Fruit fly (Drosophila melanogaster) whole organism, embryonic: ENCODE measurements around the gene CG34126.
A peak's percentile ranks its signal among the peaks of the same experiment; 100 is the strongest.

Experiments
- BtbVII ChIP-seq: fragments of 200-800 bp; sonication (Bioruptor generic); optimal IDR thresholded peaks from 3 replicates; lab custom pipeline; 2017; ENCODE audit warnings: missing biosample characterization, mild to moderate bottlenecking, missing genetic modification characterization
- CG10209 ChIP-seq: fragments of 200-800 bp; sonication (Bioruptor generic); optimal IDR thresholded peaks from 3 replicates; lab custom pipeline; 2017; ENCODE audit warnings: missing biosample characterization, mild to moderate bottlenecking, missing genetic modification characterization, missing genetic modification reagents
- CG11093 ChIP-seq: fragments of 200-800 bp; sonication (Bioruptor generic); IDR thresholded peaks from 3 replicates; pipeline ENCODE4 v1.3.6; 2022; ENCODE audit warnings: missing biosample characterization, missing genetic modification characterization
- CG11504 ChIP-seq: fragments of 200-800 bp; sonication (Bioruptor generic); optimal IDR thresholded peaks from 3 replicates; lab custom pipeline; 2019; ENCODE audit warnings: missing biosample characterization, mild to moderate bottlenecking, missing genetic modification characterization, moderate library complexity
- CG13424 ChIP-seq: fragments of 200-800 bp; sonication (Bioruptor generic); optimal IDR thresholded peaks from 2 replicates; lab custom pipeline; 2019; ENCODE audit warnings: missing biosample characterization, mild to moderate bottlenecking, missing genetic modification characterization, moderate library complexity
- CG13624 ChIP-seq: fragments of 200-800 bp; sonication (Bioruptor generic); optimal IDR thresholded peaks from 2 replicates; lab custom pipeline; 2016; ENCODE audit warnings: missing biosample characterization, missing genetic modification characterization
- CG13775 ChIP-seq: fragments of 200-800 bp; sonication (Bioruptor generic); optimal IDR thresholded peaks from 3 replicates; lab custom pipeline; 2017; ENCODE audit warnings: missing biosample characterization, mild to moderate bottlenecking, missing genetic modification characterization
- CG15514 ChIP-seq: fragments of 200-800 bp; sonication (Bioruptor generic); optimal IDR thresholded peaks from 3 replicates; lab custom pipeline; 2017; ENCODE audit warnings: missing biosample characterization, missing genetic modification characterization, mild to moderate bottlenecking, moderate library complexity, missing genetic modification reagents
- CG15696 ChIP-seq: fragments of 200-800 bp; sonication (Bioruptor generic); optimal IDR thresholded peaks from 2 replicates; lab custom pipeline; 2019; ENCODE audit warnings: missing biosample characterization, mild to moderate bottlenecking, missing genetic modification characterization, moderate library complexity
- CG1647 ChIP-seq: fragments of 200-800 bp; sonication (Bioruptor generic); optimal IDR thresholded peaks from 3 replicates; lab custom pipeline; 2016; ENCODE audit warnings: missing biosample characterization, missing genetic modification characterization
- CG17385 ChIP-seq: fragments of 200-800 bp; sonication (Bioruptor generic); optimal IDR thresholded peaks from 3 replicates; lab custom pipeline; 2018; ENCODE audit warnings: missing biosample characterization, mild to moderate bottlenecking, missing genetic modification characterization
- CG17802 ChIP-seq: fragments of 200-800 bp; sonication (Bioruptor generic); optimal IDR thresholded peaks from 2 replicates; lab custom pipeline; 2018; ENCODE audit warnings: missing biosample characterization, mild to moderate bottlenecking, missing genetic modification characterization, moderate library complexity
- CG18599 ChIP-seq: fragments of 200-800 bp; sonication (Bioruptor generic); optimal IDR thresholded peaks from 3 replicates; lab custom pipeline; 2017; ENCODE audit warnings: missing biosample characterization, missing genetic modification characterization, mild to moderate bottlenecking, moderate library complexity, missing genetic modification reagents
- CG2129 ChIP-seq: fragments of 200-800 bp; sonication (Bioruptor generic); IDR thresholded peaks from 2 replicates; pipeline ENCODE4 v1.3.6; 2022; ENCODE audit warnings: missing biosample characterization, missing genetic modification characterization; ENCODE audit not compliant: partially characterized antibody
- CG2678 ChIP-seq: fragments of 200-800 bp; sonication (Bioruptor generic); optimal IDR thresholded peaks from 3 replicates; lab custom pipeline; 2019; ENCODE audit warnings: missing biosample characterization, mild to moderate bottlenecking, missing genetic modification characterization, moderate library complexity
- CG2712 ChIP-seq: fragments of 200-800 bp; optimal IDR thresholded peaks from 3 replicates; lab custom pipeline; 2019; ENCODE audit warnings: missing biosample characterization, mild to moderate bottlenecking, missing genetic modification characterization, moderate library complexity
- CG6765 ChIP-seq: fragments of 200-800 bp; sonication (Bioruptor generic); optimal IDR thresholded peaks from 3 replicates; lab custom pipeline; 2017; ENCODE audit warnings: missing biosample characterization, mild to moderate bottlenecking, missing genetic modification characterization
- CG9932 ChIP-seq: fragments of 200-800 bp; sonication (Bioruptor generic); IDR thresholded peaks from 2 replicates; pipeline ENCODE4 v1.3.6; 2022; ENCODE audit warnings: missing biosample characterization, missing genetic modification characterization
- CoRest ChIP-seq: fragments of 200-800 bp; sonication (Bioruptor generic); optimal IDR thresholded peaks from 3 replicates; lab custom pipeline; 2018; ENCODE audit warnings: missing biosample characterization, mild to moderate bottlenecking, missing genetic modification characterization, moderate library complexity
- Dbx ChIP-seq: fragments of 200-800 bp; sonication (Bioruptor generic); IDR thresholded peaks from 3 replicates; pipeline ENCODE4 v1.3.6; 2022; ENCODE audit warnings: missing biosample characterization, missing genetic modification characterization
- Doc3 ChIP-seq: fragments of 200-800 bp; sonication (Bioruptor generic); IDR thresholded peaks from 3 replicates; pipeline ENCODE4 v1.3.6; 2022; ENCODE audit warnings: missing biosample characterization, missing genetic modification characterization; ENCODE audit not compliant: partially characterized antibody
- Dref ChIP-seq: fragments of 200-800 bp; sonication (Bioruptor generic); IDR thresholded peaks from 2 replicates; pipeline ENCODE4 v1.3.6; 2022; ENCODE audit warnings: missing biosample characterization, missing genetic modification characterization
- Hey ChIP-seq: fragments of 200-800 bp; sonication (Bioruptor generic); optimal IDR thresholded peaks from 3 replicates; lab custom pipeline; 2018; ENCODE audit warnings: missing biosample characterization, mild to moderate bottlenecking, missing genetic modification characterization
- Myb ChIP-seq: fragments of 200-800 bp; sonication (Bioruptor generic); optimal IDR thresholded peaks from 2 replicates; lab custom pipeline; 2016; ENCODE audit warnings: missing biosample characterization, missing genetic modification characterization
- NC2α ChIP-seq: fragments of 200-800 bp; sonication (Bioruptor generic); optimal IDR thresholded peaks from 2 replicates; lab custom pipeline; 2016; ENCODE audit warnings: missing biosample characterization, missing genetic modification characterization
- Six4 ChIP-seq: fragments of 200-800 bp; sonication (Bioruptor generic); optimal IDR thresholded peaks from 2 replicates; lab custom pipeline; 2016; ENCODE audit warnings: missing biosample characterization, missing genetic modification characterization
- TFAM ChIP-seq: fragments of 200-800 bp; sonication (Bioruptor generic); optimal IDR thresholded peaks from 2 replicates; lab custom pipeline; 2017; ENCODE audit warnings: missing biosample characterization, missing genetic modification characterization, inconsistent platforms
- Trl ChIP-seq, 3 experiments: fragments of >200 bp in 2 of 3; fragments of 200-800 bp in 1 of 3; sonication (Bioruptor generic) in 1 of 3; optimal IDR thresholded peaks; 2 replicates in 1 of 3; 3 replicates in 2 of 3; lab custom pipeline; 2016 to 2017; ENCODE audit warnings: missing biosample characterization in 1 of 3, missing genetic modification characterization in 1 of 3
- az2 ChIP-seq: fragments of 200-800 bp; sonication (Bioruptor generic); optimal IDR thresholded peaks from 3 replicates; lab custom pipeline; 2016; ENCODE audit warnings: missing biosample characterization, missing genetic modification characterization
- br ChIP-seq: fragments of >200 bp; optimal IDR thresholded peaks from 2 replicates; lab custom pipeline; 2017
- bsh ChIP-seq, 2 experiments: fragments of 200-800 bp; sonication (Bioruptor generic); optimal IDR thresholded peaks; 2 replicates each; lab custom pipeline; 2017 to 2018; ENCODE audit warnings: mild to moderate bottlenecking in 2 of 2, missing biosample characterization in 2 of 2, missing genetic modification characterization in 2 of 2, moderate library complexity in 1 of 2
- cad ChIP-seq: fragments of >200 bp; optimal IDR thresholded peaks from 2 replicates; lab custom pipeline; 2017; ENCODE audit warnings: missing biosample characterization, missing genetic modification characterization
- cg ChIP-seq: fragments of 200-800 bp; sonication (Bioruptor generic); optimal IDR thresholded peaks from 3 replicates; lab custom pipeline; 2019; ENCODE audit warnings: missing biosample characterization, mild to moderate bottlenecking, missing genetic modification characterization, moderate library complexity
- corto ChIP-seq: fragments of 200-800 bp; sonication (Bioruptor generic); optimal IDR thresholded peaks from 2 replicates; lab custom pipeline; 2016; ENCODE audit warnings: missing biosample characterization, mild to moderate bottlenecking, missing genetic modification characterization, moderate library complexity
- crp ChIP-seq, 2 experiments: fragments of 200-800 bp; sonication (Bioruptor generic); optimal IDR thresholded peaks; 2 replicates in 1 of 2; 3 replicates in 1 of 2; lab custom pipeline; 2017; ENCODE audit warnings: missing biosample characterization in 2 of 2, missing genetic modification characterization in 2 of 2, mild to moderate bottlenecking in 1 of 2, moderate library complexity in 1 of 2
- da ChIP-seq: fragments of 200-800 bp; sonication (Bioruptor generic); optimal IDR thresholded peaks from 2 replicates; lab custom pipeline; 2016; ENCODE audit warnings: missing biosample characterization, missing genetic modification characterization
- dati ChIP-seq: fragments of 200-800 bp; sonication (Bioruptor generic); IDR thresholded peaks from 2 replicates; pipeline ENCODE4 v1.3.6; 2022; ENCODE audit warnings: missing biosample characterization, missing genetic modification characterization
- emc ChIP-seq: fragments of 200-800 bp; sonication (Bioruptor generic); optimal IDR thresholded peaks from 2 replicates; lab custom pipeline; 2016; ENCODE audit warnings: missing biosample characterization, missing genetic modification characterization
- fd102C ChIP-seq: fragments of 200-800 bp; sonication (Bioruptor generic); optimal IDR thresholded peaks from 2 replicates; lab custom pipeline; 2018; ENCODE audit warnings: missing biosample characterization, mild to moderate bottlenecking, missing genetic modification characterization, moderate library complexity
- fd64A ChIP-seq: fragments of 200-800 bp; sonication (Bioruptor generic); optimal IDR thresholded peaks from 3 replicates; lab custom pipeline; 2018; ENCODE audit warnings: missing biosample characterization, mild to moderate bottlenecking, missing genetic modification characterization
- lmd ChIP-seq: fragments of 200-800 bp; sonication (Bioruptor generic); IDR thresholded peaks from 2 replicates; pipeline ENCODE4 v1.3.6; 2022; ENCODE audit warnings: missing biosample characterization, missing genetic modification characterization
- mam ChIP-seq: fragments of 200-800 bp; sonication (Bioruptor generic); optimal IDR thresholded peaks from 3 replicates; lab custom pipeline; 2016; ENCODE audit warnings: missing biosample characterization, missing genetic modification characterization
- nmo ChIP-seq: fragments of 200-800 bp; sonication (Bioruptor generic); optimal IDR thresholded peaks from 2 replicates; lab custom pipeline; 2018; ENCODE audit warnings: missing biosample characterization, mild to moderate bottlenecking, missing genetic modification characterization, moderate library complexity
- odd ChIP-seq: fragments of 200-800 bp; sonication (Bioruptor generic); optimal IDR thresholded peaks from 2 replicates; lab custom pipeline; 2017; ENCODE audit warnings: missing biosample characterization, mild to moderate bottlenecking, missing genetic modification characterization
- phol ChIP-seq: fragments of 200-800 bp; sonication (Bioruptor generic); optimal IDR thresholded peaks from 3 replicates; lab custom pipeline; 2018; ENCODE audit warnings: missing biosample characterization, mild to moderate bottlenecking, missing genetic modification characterization, moderate library complexity
- repo ChIP-seq: fragments of 200-800 bp; sonication (Bioruptor generic); optimal IDR thresholded peaks from 2 replicates; lab custom pipeline; 2016; ENCODE audit warnings: missing biosample characterization, missing genetic modification characterization
- rib ChIP-seq: fragments of 200-800 bp; sonication (Bioruptor generic); IDR thresholded peaks from 2 replicates; pipeline ENCODE4 v1.3.6; 2022; ENCODE audit warnings: missing biosample characterization, missing genetic modification characterization
- run ChIP-seq: fragments of 200-800 bp; sonication (Bioruptor generic); optimal IDR thresholded peaks from 3 replicates; lab custom pipeline; 2018; ENCODE audit warnings: missing biosample characterization, mild to moderate bottlenecking, missing genetic modification characterization
- sisA ChIP-seq: fragments of 200-800 bp; sonication (Bioruptor generic); IDR thresholded peaks from 2 replicates; pipeline ENCODE4 v1.3.6; 2022; ENCODE audit warnings: missing biosample characterization, missing genetic modification characterization
- tio ChIP-seq: fragments of 200-800 bp; sonication (Bioruptor generic); optimal IDR thresholded peaks from 2 replicates; lab custom pipeline; 2017; ENCODE audit warnings: missing biosample characterization, missing genetic modification characterization, inconsistent platforms

CG34126 gene

dm6 chr2L:4971329-4971798 is 10.1 kb upstream of the CG34126 start, which contains the start of gene CG14043 (continued):
- peak; percentile 72 for TF ChIP-seq phol (tag; lab: Kevin White, UChicago)
- TF ChIP-seq az2 (GFP tag; lab: Kevin White, UChicago) = no peak
- no peak for TF ChIP-seq repo (GFP tag; lab: Kevin White, UChicago)
- no peak for TF ChIP-seq da (GFP tag; lab: Kevin White, UChicago)
- no peak for TF ChIP-seq odd (GFP tag; lab: Kevin White, UChicago)
- TF ChIP-seq CG15514 = peak; percentile 70
- TF ChIP-seq CG9932 (GFP tag; lab: Robert Waterston, UW) = peak; percentile 37; the same call in 1 of the 2 replicates
- no peak for TF ChIP-seq br
- TF ChIP-seq CG18599 (GFP tag; lab: Kevin White, UChicago) = no peak
- no peak for TF ChIP-seq fd102C (GFP tag; lab: Kevin White, UChicago)
- TF ChIP-seq rib = no peak
- TF ChIP-seq CG13424 (tag; lab: Kevin White, UChicago) = peak; percentile 42
- peak in 1 of 2 experiments; percentile 43 for TF ChIP-seq crp (GFP tag; optimal IDR thresholded peaks at IDR 0.05; lab: Kevin White, UChicago)
- TF ChIP-seq CG15696 = peak; percentile 7
- no peak for TF ChIP-seq bsh (GFP tag; optimal IDR thresholded peaks at IDR 0.05; lab: Kevin White, UChicago)
- TF ChIP-seq lmd (GFP tag; lab: Robert Waterston, UW) = no peak
- TF ChIP-seq CG17385 (GFP tag; lab: Kevin White, UChicago) = no peak
- TF ChIP-seq CG1647 = peak; percentile 29
- TF ChIP-seq Myb (GFP tag; lab: Kevin White, UChicago) = peak; percentile 56
- TF ChIP-seq CG13775 (GFP tag; lab: Kevin White, UChicago) = peak; percentile 31
- no peak for TF ChIP-seq CG17802 (tag; lab: Kevin White, UChicago)
- peak; percentile 60 for TF ChIP-seq CoRest (tag; lab: Kevin White, UChicago)
- no peak for TF ChIP-seq CG11093 (GFP tag; lab: Robert Waterston, UW)
- TF ChIP-seq Six4 = no peak
- no peak for TF ChIP-seq sisA
- no peak for TF ChIP-seq dati (GFP tag; lab: Robert Waterston, UW)
- peak; percentile 36; the same call in 1 of the 2 replicates for TF ChIP-seq Dref (GFP tag; lab: Robert Waterston, UW)
- TF ChIP-seq Dbx (GFP tag; lab: Robert Waterston, UW) = no peak
- TF ChIP-seq fd64A (GFP tag; lab: Kevin White, UChicago) = no peak
- no peak for TF ChIP-seq CG10209 (GFP tag; lab: Kevin White, UChicago)
- no peak for TF ChIP-seq cad (GFP tag; lab: Kevin White, UChicago)
- TF ChIP-seq cg (GFP tag; lab: Kevin White, UChicago) = no peak
- TF ChIP-seq CG2678 (tag; lab: Kevin White, UChicago) = no peak
- peak; percentile 80 for TF ChIP-seq nmo (GFP tag; lab: Kevin White, UChicago)
- TF ChIP-seq corto = no peak
- TF ChIP-seq run (tag; lab: Kevin White, UChicago) = no peak
- TF ChIP-seq TFAM (GFP tag; lab: Kevin White, UChicago) = no peak
- TF ChIP-seq mam (GFP tag; lab: Kevin White, UChicago) = peak; percentile 36
- TF ChIP-seq Trl (optimal IDR thresholded peaks at IDR 0.05; lab: Kevin White, UChicago) = no peak
- TF ChIP-seq Trl (GFP tag; optimal IDR thresholded peaks at IDR 0.05; lab: Kevin White, UChicago) = no peak
- TF ChIP-seq CG11504 (tag; lab: Kevin White, UChicago) = no peak
- no peak for TF ChIP-seq Doc3 (GFP tag; lab: Robert Waterston, UW)
- no peak for TF ChIP-seq NC2α
- no peak for TF ChIP-seq emc
- TF ChIP-seq CG2129 = no peak
- TF ChIP-seq CG13624 (GFP tag; lab: Kevin White, UChicago) = peak; percentile 54
- TF ChIP-seq BtbVII (GFP tag; lab: Kevin White, UChicago) = no peak
- no peak for TF ChIP-seq CG6765 (GFP tag; lab: Kevin White, UChicago)
- TF ChIP-seq tio = no peak
- no peak for TF ChIP-seq Hey (tag; lab: Kevin White, UChicago)
- TF ChIP-seq CG2712 (tag; lab: Kevin White, UChicago) = peak; percentile 69
